Worm (Caenorhabditis elegans): ENCODE data around the gene oac-50.

The oac-50 gene

ce11 chrV:9092209-9092608 is 18.9 kb upstream of the oac-50 start, which contains the start of gene T27E4.1:
Gene T27E4.1 (plus strand): TSS chrV:9092345.
- TF ChIP-seq ceh-9 (tag; optimal IDR thresholded peaks at IDR 0.05) (no peak), lin-15B (tag; optimal IDR thresholded peaks at IDR 0.05) (no peak), lin-39 (tag; optimal IDR thresholded peaks at IDR 0.05) (peak; percentile 44), lsy-12 (tag; optimal IDR thresholded peaks at IDR 0.05) (no peak), nfya-1 (tag; optimal IDR thresholded peaks at IDR 0.05; ENCODE audit: insufficient read depth) (no peak), nhr-237 (tag; optimal IDR thresholded peaks at IDR 0.05) (no peak), nhr-12 (tag; optimal IDR thresholded peaks at IDR 0.05) (no peak)

- peak; percentile 99 for TF ChIP-seq ama-1 (optimal IDR thresholded peaks at IDR 0.05)
- TF ChIP-seq nhr-11 (tag; optimal IDR thresholded peaks at IDR 0.05), result no peak
- peak; percentile 48 for TF ChIP-seq nfya-1 (tag; optimal IDR thresholded peaks at IDR 0.05; ENCODE audit: insufficient read depth)
- TF ChIP-seq lsy-12 (tag; optimal IDR thresholded peaks at IDR 0.05), result peak; percentile 42
- peak; percentile 10 for TF ChIP-seq snpc-4 (tag; optimal IDR thresholded peaks at IDR 0.05)
These were observed 15.4 kb upstream of the oac-50 start for ce11 chrV:9088758-9089157.

DNA sequence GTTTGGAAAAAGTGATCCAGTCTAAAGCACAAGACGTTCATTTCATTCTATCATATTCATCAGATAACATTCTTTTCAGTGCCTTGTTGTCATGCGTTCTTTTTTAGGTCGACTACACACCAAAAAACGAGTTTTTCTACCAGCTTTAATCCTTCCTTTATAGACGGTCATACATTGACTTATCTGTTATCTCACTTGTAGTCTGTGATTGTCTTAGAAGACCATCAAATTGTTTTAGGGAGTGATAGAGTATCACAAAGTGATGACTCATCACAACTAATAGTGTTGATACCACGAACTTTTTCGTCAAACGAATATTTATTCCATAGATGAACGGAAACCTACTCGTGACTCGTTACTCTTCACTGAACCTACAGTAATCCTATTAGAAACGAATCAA is 12.5 kb upstream of the oac-50 start:
- no peak for TF ChIP-seq ceh-9 (tag; optimal IDR thresholded peaks at IDR 0.05)
- TF ChIP-seq hmg-11 (tag; optimal IDR thresholded peaks at IDR 0.05), result no peak
- TF ChIP-seq nhr-23 (tag; optimal IDR thresholded peaks at IDR 0.05), result peak; percentile 89
- no peak for TF ChIP-seq nfya-1 (tag; optimal IDR thresholded peaks at IDR 0.05; ENCODE audit: insufficient read depth)
- TF ChIP-seq snpc-4 (tag; optimal IDR thresholded peaks at IDR 0.05), result no peak
- TF ChIP-seq ZK546.5 (tag; optimal IDR thresholded peaks at IDR 0.05), result no peak
- peak; percentile 22 for TF ChIP-seq tbx-2 (tag; optimal IDR thresholded peaks at IDR 0.05)
- TF ChIP-seq nhr-67 (tag; optimal IDR thresholded peaks at IDR 0.05), result no peak
- TF ChIP-seq nhr-76 (tag; optimal IDR thresholded peaks at IDR 0.05), result no peak
- no peak for TF ChIP-seq elt-1 (tag; optimal IDR thresholded peaks at IDR 0.05)
- peak; percentile 58 for TF ChIP-seq ceh-28 (tag; optimal IDR thresholded peaks at IDR 0.05)
- TF ChIP-seq ama-1 (optimal IDR thresholded peaks at IDR 0.05), result no peak
- no peak for TF ChIP-seq skn-1 (tag; optimal IDR thresholded peaks at IDR 0.05)
- TF ChIP-seq eor-1 (tag; optimal IDR thresholded peaks at IDR 0.05), result no peak
- TF ChIP-seq aly-2 (tag; optimal IDR thresholded peaks at IDR 0.05), result no peak
- peak; percentile 73 for TF ChIP-seq nhr-25 (tag; optimal IDR thresholded peaks at IDR 0.05)
- no peak for TF ChIP-seq sea-2 (GFP tag; optimal IDR thresholded peaks at IDR 0.05)
- peak; percentile 34 for TF ChIP-seq elt-2 (tag; optimal IDR thresholded peaks at IDR 0.05)
- no peak for TF ChIP-seq ceh-82 (tag; optimal IDR thresholded peaks at IDR 0.05)
- no peak for TF ChIP-seq nhr-237 (tag; optimal IDR thresholded peaks at IDR 0.05)
- TF ChIP-seq nhr-43 (tag; optimal IDR thresholded peaks at IDR 0.05; ENCODE audit: poor library complexity, severe bottlenecking), result peak; percentile 88
- no peak for TF ChIP-seq unc-62 (GFP tag; optimal IDR thresholded peaks at IDR 0.05)
- no peak for TF ChIP-seq nhr-77 (tag; optimal IDR thresholded peaks at IDR 0.05)
- TF ChIP-seq pqm-1 (tag; optimal IDR thresholded peaks at IDR 0.05), result peak; percentile 15
- no peak for TF ChIP-seq pha-4 (tag; optimal IDR thresholded peaks at IDR 0.05)
- TF ChIP-seq fos-1 (tag; optimal IDR thresholded peaks at IDR 0.05), result no peak
- TF ChIP-seq lin-15B (tag; optimal IDR thresholded peaks at IDR 0.05), result no peak
- TF ChIP-seq nhr-28 (tag; optimal IDR thresholded peaks at IDR 0.05), result no peak
- no peak for TF ChIP-seq fkh-10 (GFP tag; optimal IDR thresholded peaks at IDR 0.05)
- peak in 1 of 3 experiments; percentile 84 for TF ChIP-seq elt-3 (tag; optimal IDR thresholded peaks at IDR 0.05)
- peak; percentile 43 for TF ChIP-seq jun-1 (tag; optimal IDR thresholded peaks at IDR 0.05)
- TF ChIP-seq mml-1 (tag; optimal IDR thresholded peaks at IDR 0.05), result no peak
- TF ChIP-seq ztf-4 (tag; optimal IDR thresholded peaks at IDR 0.05), result no peak
- no peak for TF ChIP-seq ztf-11 (tag; optimal IDR thresholded peaks at IDR 0.05)

- TF ChIP-seq nhr-43 (tag; optimal IDR thresholded peaks at IDR 0.05; ENCODE audit: poor library complexity, severe bottlenecking) (peak; percentile 11), R02D3.7 (tag; optimal IDR thresholded peaks at IDR 0.05) (no peak), skn-1 (tag; optimal IDR thresholded peaks at IDR 0.05) (no peak), nhr-25 (tag; optimal IDR thresholded peaks at IDR 0.05) (peak; percentile 12), nhr-23 (tag; optimal IDR thresholded peaks at IDR 0.05) (peak; percentile 37)
These were observed 10.9 kb upstream of the oac-50 start for ce11 chrV:9084252-9084651.
